2 fruit fly cellular contexts compared by ENCODE assay signal in the genomic region with DNA sequence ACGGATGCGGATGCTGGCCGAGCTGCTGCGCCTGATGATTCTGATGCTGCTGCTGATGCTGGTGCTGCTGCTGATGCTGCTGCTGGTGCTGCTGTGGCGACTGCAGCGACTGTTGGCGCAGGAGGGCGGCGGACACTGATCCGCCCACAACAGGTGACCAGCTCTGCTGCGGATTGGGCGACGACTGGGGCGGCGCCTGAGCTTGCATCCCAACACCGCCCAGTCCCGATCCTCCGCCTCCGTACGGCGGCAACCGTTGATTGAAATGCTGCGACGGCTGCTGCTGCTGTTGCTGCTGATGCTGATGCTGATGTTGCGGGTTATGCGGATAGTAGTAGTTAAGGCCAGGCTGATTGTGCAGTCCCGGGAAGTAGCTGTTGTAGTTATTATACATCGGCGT.
A peak's percentile ranks its signal among the peaks of the same experiment; 100 is the strongest.
TF ChIP-seq lines count a peak whose summit lies in the region.

No protein-coding gene starts in this region.

- no peak for TF ChIP-seq CTCF in whole organism, embryonic (GFP tag; optimal IDR thresholded peaks at IDR 0.05; lab: Kevin White, UChicago)

TF ChIP-seq in whole organism, embryonic, 481 proteins besides CTCF, POLR2A, EP300 and RAD21:
- TF ChIP-seq Med (GFP tag; lab: Kevin White, UChicago): peak; percentile 74
- peak; percentile 19 for TF ChIP-seq Ets65A (GFP tag; lab: Kevin White, UChicago)
- TF ChIP-seq Dip3 (GFP tag; optimal IDR thresholded peaks at IDR 0.05; lab: Kevin White, UChicago): no peak
- no peak for TF ChIP-seq CG12155 (GFP tag; optimal IDR thresholded peaks at IDR 0.05; lab: Kevin White, UChicago)
- TF ChIP-seq D (optimal IDR thresholded peaks at IDR 0.05; lab: Kevin White, UChicago): no peak
- no peak for TF ChIP-seq D (GFP tag; optimal IDR thresholded peaks at IDR 0.05; lab: Kevin White, UChicago)
- TF ChIP-seq CG7963 (GFP tag; IDR thresholded peaks at IDR 0.05; lab: Robert Waterston, UW; ENCODE audit: partially characterized antibody): 0 out of 3 replicates have a peak, but pooled peaks have one; percentile 16
- TF ChIP-seq CG2889 (GFP tag; IDR thresholded peaks at IDR 0.05; lab: Robert Waterston, UW): no peak
- peak in 1 of 2 experiments; percentile 82 for TF ChIP-seq Dfd (GFP tag; optimal IDR thresholded peaks at IDR 0.05; lab: Kevin White, UChicago)
- no peak for TF ChIP-seq CG8765 (GFP tag; IDR thresholded peaks at IDR 0.05; lab: Robert Waterston, UW)

TF ChIP-seq in whole organism, wandering third instar larva, 38 proteins besides CTCF, POLR2A, EP300 and RAD21:
- TF ChIP-seq HLH106 (tag; optimal IDR thresholded peaks at IDR 0.05; lab: Kevin White, UChicago) (no peak), Dfd (GFP tag; optimal IDR thresholded peaks at IDR 0.05; lab: Kevin White, UChicago) (peak; percentile 95)
